Worm (Caenorhabditis elegans) whole organism, early embryonic: Measurements from ENCODE around the gene clec-202.

Source experiments
- B0310.2 ChIP-seq: sonication (generic microtip); optimal IDR thresholded peaks from 2 replicates; lab custom pipeline; 2016; ENCODE audit warnings: mild to moderate bottlenecking, missing genetic modification characterization, missing compliant biosample characterization
- F13C5.2 ChIP-seq: sonication (generic microtip); optimal IDR thresholded peaks from 2 replicates; lab custom pipeline; 2017; ENCODE audit warnings: mild to moderate bottlenecking, missing genetic modification characterization, inconsistent platforms, missing compliant biosample characterization
- aly-1 ChIP-seq: sonication (generic microtip); optimal IDR thresholded peaks from 2 replicates; lab custom pipeline; 2016; ENCODE audit warnings: missing genetic modification characterization, missing compliant biosample characterization
- ama-1 ChIP-seq: fragments of 150-350 bp; optimal IDR thresholded peaks from 2 replicates; lab custom pipeline; 2014
- ceh-13 ChIP-seq: fragments of 200-800 bp; sonication (Bioruptor generic); optimal IDR thresholded peaks from 2 replicates; lab custom pipeline; 2018; ENCODE audit warnings: mild to moderate bottlenecking, missing genetic modification characterization, missing compliant biosample characterization
- ceh-36 ChIP-seq: sonication (generic microtip); optimal IDR thresholded peaks from 2 replicates; lab custom pipeline; 2016; ENCODE audit warnings: missing genetic modification characterization, inconsistent platforms, missing compliant biosample characterization
- ets-7 ChIP-seq: sonication (generic microtip); optimal IDR thresholded peaks from 2 replicates; lab custom pipeline; 2016; ENCODE audit warnings: missing genotype, missing genetic modification characterization, missing compliant biosample characterization
- flt-1 ChIP-seq: fragments of 200-800 bp; sonication (Bioruptor generic); IDR thresholded peaks from 2 replicates; pipeline ENCODE4 v1.3.6; 2022; ENCODE audit warnings: missing genetic modification characterization, missing compliant biosample characterization
- hmbx-1 ChIP-seq: sonication (generic microtip); optimal IDR thresholded peaks from 2 replicates; lab custom pipeline; 2016; ENCODE audit warnings: mild to moderate bottlenecking, missing genetic modification characterization, missing compliant biosample characterization
- hmg-4 ChIP-seq: fragments of 200-800 bp; sonication (Bioruptor generic); optimal IDR thresholded peaks from 2 replicates; lab custom pipeline; 2018; ENCODE audit warnings: mild to moderate bottlenecking, missing genetic modification characterization, missing compliant biosample characterization
- hnd-1 ChIP-seq: sonication (generic microtip); optimal IDR thresholded peaks from 2 replicates; lab custom pipeline; 2016; ENCODE audit warnings: missing genetic modification characterization, missing compliant biosample characterization
- pes-1 ChIP-seq: fragments of 200-800 bp; sonication (Bioruptor generic); IDR thresholded peaks from 2 replicates; pipeline ENCODE4 v1.3.6; 2022; ENCODE audit warnings: missing genetic modification reagents, missing genetic modification characterization, missing compliant biosample characterization
- scrt-1 ChIP-seq: fragments of 200-800 bp; sonication (Bioruptor generic); IDR thresholded peaks from 2 replicates; pipeline ENCODE4 v1.3.6; 2022; ENCODE audit warnings: missing genetic modification characterization, missing compliant biosample characterization
- sea-1 ChIP-seq: fragments of 200-800 bp; sonication (Bioruptor generic); conservative IDR thresholded peaks from 2 replicates; pipeline ENCODE4 v1.3.6; 2022; ENCODE audit warnings: missing genetic modification characterization, missing compliant biosample characterization
- tbx-11 ChIP-seq: fragments of 200-800 bp; sonication (Bioruptor generic); IDR thresholded peaks from 2 replicates; pipeline ENCODE4 v1.3.6; 2022; ENCODE audit warnings: missing genetic modification characterization, missing compliant biosample characterization
- tbx-37 ChIP-seq: fragments of 200-800 bp; sonication (Bioruptor generic); conservative IDR thresholded peaks from 2 replicates; pipeline ENCODE4 v1.3.6; 2022; ENCODE audit warnings: missing genetic modification reagents, missing genetic modification characterization, missing compliant biosample characterization
- tra-4 ChIP-seq: sonication (generic microtip); optimal IDR thresholded peaks from 2 replicates; lab custom pipeline; 2017; ENCODE audit warnings: missing genetic modification characterization, missing compliant biosample characterization

Gene clec-202

ce11 chrIV:17380061-17380680 is 18.9 kb downstream of the clec-202 start, which contains the start of the genes C30H6.9 and dlat-2:
Gene C30H6.9, minus strand, starts transcription at chrIV:17380170.
Gene dlat-2, plus strand, starts transcription at chrIV:17380626.
- TF ChIP-seq hnd-1 (tag; lab: Kevin White, UChicago) (no peak), ets-7 (tag; lab: Kevin White, UChicago) (no peak), tbx-11 (no peak), F13C5.2 (tag; lab: Kevin White, UChicago) (peak; percentile 32), scrt-1 (GFP tag; lab: Robert Waterston, UW) (no peak)

ce11 chrIV:17382029-17382428 is 20.8 kb downstream of the clec-202 start, which contains the start of gene C30H6.8:
Gene C30H6.8, plus strand, starts transcription at chrIV:17382329.
- no peak for TF ChIP-seq sea-1 (GFP tag; lab: Robert Waterston, UW)
- TF ChIP-seq F13C5.2 (tag; lab: Kevin White, UChicago) = no peak
- no peak for TF ChIP-seq tbx-37 (GFP tag; lab: Robert Waterston, UW)
- no peak for TF ChIP-seq aly-1 (tag; lab: Kevin White, UChicago)
- TF ChIP-seq tra-4 (tag; lab: Kevin White, UChicago) = no peak
- no peak for TF ChIP-seq pes-1
- no peak for TF ChIP-seq ceh-36
- no peak for TF ChIP-seq hmbx-1
- no peak for TF ChIP-seq ets-7 (tag; lab: Kevin White, UChicago)
- TF ChIP-seq tbx-11 = no peak
- TF ChIP-seq flt-1 (GFP tag; lab: Robert Waterston, UW) = no peak
- TF ChIP-seq ceh-13 (GFP tag; lab: Kevin White, UChicago) = no peak
- TF ChIP-seq hnd-1 (tag; lab: Kevin White, UChicago) = no peak
- no peak for TF ChIP-seq scrt-1 (GFP tag; lab: Robert Waterston, UW)
- no peak for TF ChIP-seq B0310.2

ce11 chrIV:17383046-17383445 is 21.8 kb downstream of the clec-202 start, which contains the start of gene C30H6.12:
Gene C30H6.12, plus strand, starts transcription at chrIV:17383346.
- TF ChIP-seq ama-1 (lab: Kevin White, UChicago) = no peak

- TF ChIP-seq ama-1 (lab: Kevin White, UChicago) = no peak
- no peak for TF ChIP-seq hnd-1 (tag; lab: Kevin White, UChicago)
- no peak for TF ChIP-seq hmbx-1
- TF ChIP-seq B0310.2 = no peak
- TF ChIP-seq flt-1 (GFP tag; lab: Robert Waterston, UW) = no peak
- no peak for TF ChIP-seq ets-7 (tag; lab: Kevin White, UChicago)
- TF ChIP-seq sea-1 (GFP tag; lab: Robert Waterston, UW) = no peak
- no peak for TF ChIP-seq tbx-11
- no peak for TF ChIP-seq tbx-37 (GFP tag; lab: Robert Waterston, UW)
- TF ChIP-seq scrt-1 (GFP tag; lab: Robert Waterston, UW) = no peak
- TF ChIP-seq aly-1 (tag; lab: Kevin White, UChicago) = no peak
- no peak for TF ChIP-seq tra-4 (tag; lab: Kevin White, UChicago)
- no peak for TF ChIP-seq F13C5.2 (tag; lab: Kevin White, UChicago)
- TF ChIP-seq ceh-13 (GFP tag; lab: Kevin White, UChicago) = no peak
- TF ChIP-seq ceh-36 = no peak
- TF ChIP-seq hmg-4 (GFP tag; lab: Kevin White, UChicago) = no peak
- no peak for TF ChIP-seq pes-1
Measured at ce11 chrIV:17387442-17387967, 26.3 kb downstream of the clec-202 start, which contains the start of gene T02D1.8. Gene T02D1.8, minus strand, starts transcription at chrIV:17387492.

- TF ChIP-seq hmbx-1 (no peak), tra-4 (tag; lab: Kevin White, UChicago) (no peak), B0310.2 (no peak), aly-1 (tag; lab: Kevin White, UChicago) (no peak), hmg-4 (GFP tag; lab: Kevin White, UChicago) (no peak), ets-7 (tag; lab: Kevin White, UChicago) (no peak), tbx-11 (no peak), scrt-1 (GFP tag; lab: Robert Waterston, UW) (no peak), ama-1 (lab: Kevin White, UChicago) (no peak), sea-1 (GFP tag; lab: Robert Waterston, UW) (no peak), flt-1 (GFP tag; lab: Robert Waterston, UW) (no peak), ceh-36 (no peak), F13C5.2 (tag; lab: Kevin White, UChicago) (no peak), tbx-37 (GFP tag; lab: Robert Waterston, UW) (no peak), pes-1 (no peak), hnd-1 (tag; lab: Kevin White, UChicago) (no peak), ceh-13 (GFP tag; lab: Kevin White, UChicago) (no peak)
Measured at ce11 chrIV:17395910-17396309, 34.7 kb downstream of the clec-202 start, which contains the start of gene sru-15. Gene sru-15, plus strand, starts transcription at chrIV:17396210.

ce11 chrIV:17399455-17399854 is 38.2 kb downstream of the clec-202 start, which contains the start of gene T02D1.4:
Gene T02D1.4, plus strand, starts transcription at chrIV:17399755.
- TF ChIP-seq tbx-11 (no peak), ceh-36 (no peak), B0310.2 (no peak), hnd-1 (tag; lab: Kevin White, UChicago) (no peak), pes-1 (no peak)

ce11 chrIV:17405530-17405929 is 44.3 kb downstream of the clec-202 start, which contains the start of gene pmp-4:
Gene pmp-4, minus strand, starts transcription at chrIV:17405630.
- TF ChIP-seq flt-1 (GFP tag; lab: Robert Waterston, UW) (no peak), ceh-13 (GFP tag; lab: Kevin White, UChicago) (no peak), scrt-1 (GFP tag; lab: Robert Waterston, UW) (no peak), tra-4 (tag; lab: Kevin White, UChicago) (no peak)
